Worm (Caenorhabditis elegans): Measurements from ENCODE around the gene col-36.

DNA sequence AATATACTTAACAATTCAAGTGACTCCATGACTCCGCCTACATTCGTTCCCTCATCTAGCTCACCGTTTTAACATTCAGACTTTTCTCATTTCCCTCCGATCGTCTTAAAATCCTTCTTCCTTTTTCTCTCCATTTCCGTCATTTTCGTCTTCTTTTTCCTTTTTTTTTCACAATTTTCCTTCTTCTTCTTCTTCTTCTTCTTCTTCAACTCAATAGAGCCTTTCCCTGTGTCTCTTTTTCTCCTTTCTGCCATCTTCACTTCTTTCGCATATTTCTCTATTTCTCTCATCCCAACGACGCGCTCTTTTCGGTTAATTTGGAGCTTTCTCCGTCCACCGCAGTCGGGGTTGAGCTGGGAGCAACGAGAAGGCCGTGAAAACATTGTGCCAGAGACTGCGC lies 14.0 kb upstream of the col-36 start:
- TF ChIP-seq ceh-43 (GFP tag; optimal IDR thresholded peaks at IDR 0.05) (no peak), elt-3 (tag; optimal IDR thresholded peaks at IDR 0.05) (no peak), sptf-1 (tag; optimal IDR thresholded peaks at IDR 0.05) (no peak), nhr-28 (tag; optimal IDR thresholded peaks at IDR 0.05) (no peak)

Measured in whole organism, mixed stage, embryonic.